Worm (Caenorhabditis elegans): ENCODE measurements around the gene F07G11.4.

ce11 chrV:7328092-7328491 lies 32.9 kb upstream of the F07G11.4 start, which contains the start of gene clec-7:
- no peak for TF ChIP-seq him-1 (tag; optimal IDR thresholded peaks at IDR 0.05)
- TF ChIP-seq W03F9.2 (tag; optimal IDR thresholded peaks at IDR 0.05) = no peak
